Worm (Caenorhabditis elegans) whole organism, late embryonic: ENCODE measurements around the gene fbxc-29.

Source experiments
- C08G9.2 ChIP-seq: sonication (generic microtip); optimal IDR thresholded peaks from 2 replicates; lab custom pipeline; 2016; ENCODE audit warnings: mild to moderate bottlenecking, missing genetic modification characterization, moderate library complexity, missing compliant biosample characterization
- F13H6.1 ChIP-seq: sonication (generic microtip); optimal IDR thresholded peaks from 2 replicates; lab custom pipeline; 2016; ENCODE audit warnings: missing genetic modification characterization, missing compliant biosample characterization
- K09A11.1 ChIP-seq: sonication (generic microtip); optimal IDR thresholded peaks from 2 replicates; lab custom pipeline; 2017; ENCODE audit warnings: antibody characterized with exemption, mild to moderate bottlenecking, missing genetic modification characterization, missing compliant biosample characterization; ENCODE audit not compliant: insufficient read depth
- Y22D7AL.16 ChIP-seq: sonication (generic microtip); optimal IDR thresholded peaks from 2 replicates; lab custom pipeline; 2016; ENCODE audit warnings: missing genetic modification characterization, missing compliant biosample characterization
- ahr-1 ChIP-seq: sonication (generic microtip); optimal IDR thresholded peaks from 2 replicates; lab custom pipeline; 2016; ENCODE audit warnings: missing genetic modification characterization, missing compliant biosample characterization
- ceh-2 ChIP-seq: sonication (generic microtip); optimal IDR thresholded peaks from 2 replicates; lab custom pipeline; 2016; ENCODE audit warnings: missing genotype, missing genetic modification characterization, missing compliant biosample characterization
- ceh-24 ChIP-seq: sonication (generic microtip); optimal IDR thresholded peaks from 2 replicates; lab custom pipeline; 2016; ENCODE audit warnings: mild to moderate bottlenecking, missing genetic modification characterization, missing compliant biosample characterization
- ceh-31 ChIP-seq: sonication (generic microtip); optimal IDR thresholded peaks from 2 replicates; lab custom pipeline; 2016; ENCODE audit warnings: missing genetic modification characterization, missing compliant biosample characterization
- ceh-34 ChIP-seq: sonication (generic microtip); optimal IDR thresholded peaks from 2 replicates; lab custom pipeline; 2016; ENCODE audit warnings: mild to moderate bottlenecking, missing genetic modification characterization, missing compliant biosample characterization
- ceh-45 ChIP-seq: fragments of 200-800 bp; sonication (Bioruptor generic); IDR thresholded peaks from 2 replicates; pipeline ENCODE4 v1.3.6; 2022; ENCODE audit warnings: missing genetic modification reagents, missing genetic modification characterization, missing compliant biosample characterization
- ceh-6 ChIP-seq: fragments of 200-800 bp; sonication (Bioruptor generic); optimal IDR thresholded peaks from 2 replicates; lab custom pipeline; 2018; ENCODE audit warnings: mild to moderate bottlenecking, missing genetic modification characterization, missing compliant biosample characterization
- ceh-9 ChIP-seq: sonication (generic microtip); optimal IDR thresholded peaks from 2 replicates; lab custom pipeline; 2016; ENCODE audit warnings: mild to moderate bottlenecking, missing genetic modification characterization, inconsistent platforms, missing compliant biosample characterization
- che-1 ChIP-seq: sonication (generic microtip); optimal IDR thresholded peaks from 2 replicates; lab custom pipeline; 2016; ENCODE audit warnings: mild to moderate bottlenecking, missing genetic modification characterization, missing compliant biosample characterization
- dmd-4 ChIP-seq: sonication (generic microtip); optimal IDR thresholded peaks from 2 replicates; lab custom pipeline; 2016; ENCODE audit warnings: borderline replicate concordance, missing genetic modification characterization, missing compliant biosample characterization
- dve-1 ChIP-seq: sonication (generic microtip); optimal IDR thresholded peaks from 2 replicates; lab custom pipeline; 2017; ENCODE audit warnings: antibody characterized with exemption, mild to moderate bottlenecking, missing genetic modification characterization, missing compliant biosample characterization
- elt-2 ChIP-seq: sonication (generic microtip); optimal IDR thresholded peaks from 2 replicates; lab custom pipeline; 2016; ENCODE audit warnings: missing genetic modification reagents, missing genetic modification characterization, missing compliant biosample characterization
- ets-4 ChIP-seq: sonication (generic microtip); optimal IDR thresholded peaks from 2 replicates; lab custom pipeline; 2016; ENCODE audit warnings: missing genetic modification characterization, missing compliant biosample characterization
- eyg-1 ChIP-seq: sonication (generic microtip); optimal IDR thresholded peaks from 2 replicates; lab custom pipeline; 2016; ENCODE audit warnings: missing genotype, missing genetic modification characterization, missing compliant biosample characterization
- fkh-10 ChIP-seq: fragments of 150-350 bp; optimal IDR thresholded peaks from 2 replicates; lab custom pipeline; 2014; ENCODE audit warnings: missing biosample characterization, missing genetic modification reagents, missing genetic modification characterization
- fkh-6 ChIP-seq: sonication (generic microtip); optimal IDR thresholded peaks from 2 replicates; lab custom pipeline; 2016; ENCODE audit warnings: missing genetic modification characterization, missing compliant biosample characterization
- hlh-15 ChIP-seq: sonication (generic microtip); optimal IDR thresholded peaks from 2 replicates; lab custom pipeline; 2016; ENCODE audit warnings: missing genetic modification characterization, missing compliant biosample characterization
- hlh-30 ChIP-seq: sonication (generic microtip); optimal IDR thresholded peaks from 2 replicates; lab custom pipeline; 2017; ENCODE audit warnings: antibody characterized with exemption, missing genetic modification characterization, missing compliant biosample characterization; ENCODE audit not compliant: insufficient read depth
- madf-2 ChIP-seq: sonication (generic microtip); optimal IDR thresholded peaks from 2 replicates; lab custom pipeline; 2017; ENCODE audit warnings: missing genetic modification characterization, missing compliant biosample characterization
- mec-3 ChIP-seq: sonication (generic microtip); optimal IDR thresholded peaks from 2 replicates; lab custom pipeline; 2016; ENCODE audit warnings: borderline replicate concordance, missing genetic modification characterization, missing compliant biosample characterization
- nfya-1 ChIP-seq: sonication (generic microtip); optimal IDR thresholded peaks from 2 replicates; lab custom pipeline; 2017; ENCODE audit warnings: missing genetic modification characterization, mild to moderate bottlenecking, missing compliant biosample characterization, antibody characterized with exemption, moderate library complexity
- nhr-11 ChIP-seq: fragments of 150-350 bp; optimal IDR thresholded peaks from 2 replicates; lab custom pipeline; 2014; ENCODE audit warnings: missing biosample characterization, missing genetic modification characterization
- nhr-232 ChIP-seq: sonication (generic microtip); optimal IDR thresholded peaks from 2 replicates; lab custom pipeline; 2016; ENCODE audit warnings: missing genetic modification characterization, missing compliant biosample characterization
- pag-3 ChIP-seq: sonication (generic microtip); optimal IDR thresholded peaks from 2 replicates; lab custom pipeline; 2016; ENCODE audit warnings: missing compliant biosample characterization, missing genetic modification characterization, borderline replicate concordance
- pax-1 ChIP-seq: fragments of 150-350 bp; optimal IDR thresholded peaks from 2 replicates; lab custom pipeline; 2014; ENCODE audit warnings: missing biosample characterization, missing genetic modification characterization
- pha-2 ChIP-seq: sonication (generic microtip); optimal IDR thresholded peaks from 2 replicates; lab custom pipeline; 2017; ENCODE audit warnings: mild to moderate bottlenecking, missing genetic modification characterization, missing compliant biosample characterization
- pha-4 ChIP-seq: fragments of 150-350 bp; optimal IDR thresholded peaks from 2 replicates; lab custom pipeline; 2018; ENCODE audit warnings: missing biosample characterization, missing genetic modification reagents, missing genetic modification characterization
- ref-2 ChIP-seq: sonication (generic microtip); optimal IDR thresholded peaks from 2 replicates; lab custom pipeline; 2016; ENCODE audit warnings: missing genetic modification characterization, missing compliant biosample characterization
- sox-4 ChIP-seq: sonication (generic microtip); optimal IDR thresholded peaks from 2 replicates; lab custom pipeline; 2017; ENCODE audit warnings: mild to moderate bottlenecking, missing genetic modification characterization, inconsistent platforms, missing compliant biosample characterization
- syd-9 ChIP-seq: sonication (generic microtip); optimal IDR thresholded peaks from 2 replicates; lab custom pipeline; 2016; ENCODE audit warnings: mild to moderate bottlenecking, missing genetic modification characterization, moderate library complexity, missing compliant biosample characterization
- tbx-7 ChIP-seq: sonication (generic microtip); optimal IDR thresholded peaks from 2 replicates; lab custom pipeline; 2016; ENCODE audit warnings: missing genotype, missing genetic modification characterization, missing compliant biosample characterization
- unc-42 ChIP-seq: sonication (generic microtip); optimal IDR thresholded peaks from 2 replicates; lab custom pipeline; 2016; ENCODE audit warnings: missing genotype, missing genetic modification characterization, missing compliant biosample characterization
- unc-86 ChIP-seq: sonication (generic microtip); optimal IDR thresholded peaks from 2 replicates; lab custom pipeline; 2016; ENCODE audit warnings: missing genetic modification characterization, missing compliant biosample characterization
- zip-5 ChIP-seq: sonication (generic microtip); optimal IDR thresholded peaks from 2 replicates; lab custom pipeline; 2016; ENCODE audit warnings: missing genetic modification characterization, missing compliant biosample characterization

The fbxc-29 gene

ce11 chrII:900720-901332 lies 15.1 kb upstream of the fbxc-29 start, which contains the start of gene T07D3.9:
TSS of gene T07D3.9 (minus strand) at chrII:900913.
- no peak for TF ChIP-seq ceh-9
- peak; percentile 92 for TF ChIP-seq elt-2 (tag; lab: Kevin White, UChicago)

- no peak for TF ChIP-seq pax-1 (tag; lab: Kevin White, UChicago)
- TF ChIP-seq tbx-7 (tag; lab: Kevin White, UChicago), result no peak
- no peak for TF ChIP-seq Y22D7AL.16 (tag; lab: Kevin White, UChicago)
- no peak for TF ChIP-seq dve-1 (tag; lab: Kevin White, UChicago)
- no peak for TF ChIP-seq F13H6.1 (tag; lab: Kevin White, UChicago)
- no peak for TF ChIP-seq fkh-6 (tag; lab: Kevin White, UChicago)
- TF ChIP-seq unc-42 (tag; lab: Kevin White, UChicago), result no peak
- TF ChIP-seq fkh-10 (GFP tag; lab: Kevin White, UChicago), result no peak
- TF ChIP-seq pha-2 (tag; lab: Kevin White, UChicago), result no peak
- TF ChIP-seq che-1 (tag; lab: Kevin White, UChicago), result no peak
- no peak for TF ChIP-seq ahr-1 (tag; lab: Kevin White, UChicago)
Measured at ce11 chrII:901632-902031, 14.2 kb upstream of the fbxc-29 start, which contains the start of gene T07D3.2. TSS of gene T07D3.2 (plus strand) at chrII:901932.

ce11 chrII:905335-905734 lies 10.5 kb upstream of the fbxc-29 start:
- TF ChIP-seq pha-2 (tag; lab: Kevin White, UChicago), result no peak
- TF ChIP-seq zip-5 (tag; lab: Kevin White, UChicago), result no peak

- TF ChIP-seq unc-86 (tag; lab: Kevin White, UChicago), result no peak
- no peak for TF ChIP-seq F13H6.1 (tag; lab: Kevin White, UChicago)
- no peak for TF ChIP-seq hlh-30 (tag; lab: Kevin White, UChicago)
- no peak for TF ChIP-seq sox-4 (tag; lab: Kevin White, UChicago)
- TF ChIP-seq fkh-6 (tag; lab: Kevin White, UChicago), result no peak
- no peak for TF ChIP-seq K09A11.1 (tag; lab: Kevin White, UChicago)
- no peak for TF ChIP-seq ceh-31
- TF ChIP-seq ref-2 (tag; lab: Kevin White, UChicago), result no peak
- no peak for TF ChIP-seq hlh-15 (tag; lab: Kevin White, UChicago)
- no peak for TF ChIP-seq nhr-11 (tag; lab: Kevin White, UChicago)
- no peak for TF ChIP-seq eyg-1 (tag; lab: Kevin White, UChicago)
- TF ChIP-seq pax-1 (tag; lab: Kevin White, UChicago), result no peak
- TF ChIP-seq ets-4 (tag; lab: Kevin White, UChicago), result no peak
- no peak for TF ChIP-seq dve-1 (tag; lab: Kevin White, UChicago)
- no peak for TF ChIP-seq C08G9.2 (tag; lab: Kevin White, UChicago)
- TF ChIP-seq ceh-9, result no peak
- TF ChIP-seq ceh-45 (GFP tag; lab: Robert Waterston, UW), result no peak
- TF ChIP-seq mec-3, result no peak
- TF ChIP-seq ceh-24, result no peak
- TF ChIP-seq dmd-4, result no peak
Measured at ce11 chrII:909554-909953, 6.3 kb upstream of the fbxc-29 start, which contains the start of the genes fbxc-24 and fbxc-27. TSS of gene fbxc-24 (minus strand) at chrII:909654. TSS of gene fbxc-27 (plus strand) at chrII:909769.

ce11 chrII:911680-912079 lies 4.2 kb upstream of the fbxc-29 start, which contains the start of gene fbxc-31:
TSS of gene fbxc-31 (plus strand) at chrII:911980.
- TF ChIP-seq eyg-1 (tag; lab: Kevin White, UChicago) (no peak), ceh-34 (no peak), nfya-1 (tag; lab: Kevin White, UChicago) (no peak), F13H6.1 (tag; lab: Kevin White, UChicago) (no peak), unc-86 (tag; lab: Kevin White, UChicago) (no peak), che-1 (tag; lab: Kevin White, UChicago) (no peak), nhr-232 (tag; lab: Kevin White, UChicago) (no peak), Y22D7AL.16 (tag; lab: Kevin White, UChicago) (no peak), ceh-2 (tag; lab: Kevin White, UChicago) (no peak), ceh-45 (GFP tag; lab: Robert Waterston, UW) (no peak), ceh-6 (GFP tag; lab: Kevin White, UChicago) (no peak), madf-2 (tag; lab: Kevin White, UChicago) (no peak), dmd-4 (no peak), ref-2 (tag; lab: Kevin White, UChicago) (no peak), pha-4 (tag; lab: Kevin White, UChicago) (no peak), syd-9 (tag; lab: Kevin White, UChicago) (no peak), mec-3 (no peak), hlh-15 (tag; lab: Kevin White, UChicago) (no peak), pag-3 (no peak), unc-42 (tag; lab: Kevin White, UChicago) (no peak)
